Fruit fly (Drosophila melanogaster): ENCODE results near the gene CG8534.

CG8534 gene

dm6 chr3R:9808946-9809545 lies 3.5 kb upstream of the CG8534 start, which contains the start of gene FBXO11 (continued):
- no peak for TF ChIP-seq CG11695 (GFP tag; IDR thresholded peaks at IDR 0.05)
- TF ChIP-seq Vsx1 (GFP tag; optimal IDR thresholded peaks at IDR 0.05), result no peak
- no peak for TF ChIP-seq CG30403 (GFP tag; optimal IDR thresholded peaks at IDR 0.05)
- TF ChIP-seq crp (GFP tag; optimal IDR thresholded peaks at IDR 0.05), result no peak
- no peak for TF ChIP-seq Hr78 (GFP tag; optimal IDR thresholded peaks at IDR 0.05)
- TF ChIP-seq Oli (tag; optimal IDR thresholded peaks at IDR 0.05), result no peak
- peak; percentile 30 for TF ChIP-seq CG30020 (tag; optimal IDR thresholded peaks at IDR 0.05)
- TF ChIP-seq CG17612 (GFP tag; IDR thresholded peaks at IDR 0.05), result no peak
- TF ChIP-seq sd (tag; optimal IDR thresholded peaks at IDR 0.05), result no peak
- no peak for TF ChIP-seq CG8281 (tag; optimal IDR thresholded peaks at IDR 0.05)
- no peak for TF ChIP-seq CG32767 (GFP tag; IDR thresholded peaks at IDR 0.05)
- peak; percentile 98 for TF ChIP-seq CG10321 (GFP tag; IDR thresholded peaks at IDR 0.05)

- TF ChIP-seq YL-1 (GFP tag; optimal IDR thresholded peaks at IDR 0.05) (no peak), Dref (GFP tag; IDR thresholded peaks at IDR 0.05) (no peak), unc-4 (GFP tag; IDR thresholded peaks at IDR 0.05; ENCODE audit: partially characterized antibody) (no peak), pum (GFP tag; optimal IDR thresholded peaks at IDR 0.05) (no peak), Vsx1 (GFP tag; optimal IDR thresholded peaks at IDR 0.05) (no peak), CG10209 (GFP tag; optimal IDR thresholded peaks at IDR 0.05) (no peak), CG34422 (GFP tag; IDR thresholded peaks at IDR 0.05) (no peak), gt (GFP tag; IDR thresholded peaks at IDR 0.05) (no peak), Fer1 (GFP tag; optimal IDR thresholded peaks at IDR 0.05) (no peak), Mrtf (GFP tag; IDR thresholded peaks at IDR 0.05) (no peak), oc (tag; optimal IDR thresholded peaks at IDR 0.05) (no peak), CG12071 (GFP tag; optimal IDR thresholded peaks at IDR 0.05) (no peak), bigmax (GFP tag; optimal IDR thresholded peaks at IDR 0.05) (no peak), CG17802 (tag; optimal IDR thresholded peaks at IDR 0.05) (no peak), CG13287 (GFP tag; IDR thresholded peaks at IDR 0.05; ENCODE audit: partially characterized antibody) (no peak)
Observed at dm6 chr3R:9813861-9814260, 1.3 kb downstream of the CG8534 start, which contains the start of gene eloF. Gene eloF (plus strand): TSS chr3R:9814161.

dm6 chr3R:9816879-9817278 lies 4.3 kb downstream of the CG8534 start, which contains the start of gene CG16904:
Gene CG16904 (minus strand): TSS chr3R:9816979.
- TF ChIP-seq CG4282 (GFP tag; optimal IDR thresholded peaks at IDR 0.05) (no peak), Asciz (GFP tag; optimal IDR thresholded peaks at IDR 0.05) (no peak), toy (GFP tag; IDR thresholded peaks at IDR 0.05) (no peak), CG12659 (GFP tag; optimal IDR thresholded peaks at IDR 0.05) (no peak), esg (GFP tag; conservative IDR thresholded peaks at IDR 0.05) (no peak), Fer1 (GFP tag; optimal IDR thresholded peaks at IDR 0.05) (no peak), schlank (tag; optimal IDR thresholded peaks at IDR 0.05) (no peak), Scr (GFP tag; IDR thresholded peaks at IDR 0.05; ENCODE audit: partially characterized antibody) (no peak), CG8290 (GFP tag; optimal IDR thresholded peaks at IDR 0.05) (no peak), CG8290 (tag; optimal IDR thresholded peaks at IDR 0.05) (no peak), jumu (GFP tag; optimal IDR thresholded peaks at IDR 0.05) (no peak), gem (tag; optimal IDR thresholded peaks at IDR 0.05) (no peak), Nf-YB (GFP tag; optimal IDR thresholded peaks at IDR 0.05) (no peak), Sry-β (GFP tag; optimal IDR thresholded peaks at IDR 0.05) (no peak), Oaz (GFP tag; IDR thresholded peaks at IDR 0.05) (no peak), HLH54F (GFP tag; optimal IDR thresholded peaks at IDR 0.05) (no peak)

All from whole organism, embryonic.